Worm (Caenorhabditis elegans) whole organism, L4/young adult: ENCODE data around the gene F08F3.10.

Experiments
- W03F9.2 ChIP-seq: fragments of 150-350 bp; optimal IDR thresholded peaks from 2 replicates; lab custom pipeline; 2014; ENCODE audit warnings: missing biosample characterization, missing genetic modification characterization
- dao-5 ChIP-seq: sonication (generic microtip); optimal IDR thresholded peaks from 2 replicates; lab custom pipeline; 2016; ENCODE audit warnings: missing genotype, missing genetic modification characterization, moderate library complexity, missing compliant biosample characterization

DNA sequence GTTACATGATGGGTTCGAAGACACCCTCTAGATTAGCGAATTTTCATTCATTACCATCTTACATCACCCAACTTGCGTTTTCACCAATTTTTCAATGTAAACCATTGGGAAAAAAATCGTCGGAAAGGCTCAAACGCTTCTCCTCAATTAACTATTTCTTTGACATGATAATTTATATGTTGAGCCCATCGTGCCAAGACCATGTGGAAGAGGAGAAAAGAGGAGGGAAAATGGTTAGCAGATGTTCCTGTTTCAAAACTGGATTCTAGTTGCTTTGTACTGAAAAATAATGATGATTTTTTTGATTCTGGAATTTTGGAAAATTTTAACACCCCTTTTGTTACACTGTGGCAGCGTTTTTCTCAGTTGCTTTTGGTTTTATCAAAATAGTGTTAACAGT, 30.9 kb downstream of the F08F3.10 start:
- TF ChIP-seq W03F9.2 (tag; lab: Kevin White, UChicago) (no peak), dao-5 (no peak)
